Worm (Caenorhabditis elegans): ENCODE results near the gene rbm-39.

Gene rbm-39

DNA sequence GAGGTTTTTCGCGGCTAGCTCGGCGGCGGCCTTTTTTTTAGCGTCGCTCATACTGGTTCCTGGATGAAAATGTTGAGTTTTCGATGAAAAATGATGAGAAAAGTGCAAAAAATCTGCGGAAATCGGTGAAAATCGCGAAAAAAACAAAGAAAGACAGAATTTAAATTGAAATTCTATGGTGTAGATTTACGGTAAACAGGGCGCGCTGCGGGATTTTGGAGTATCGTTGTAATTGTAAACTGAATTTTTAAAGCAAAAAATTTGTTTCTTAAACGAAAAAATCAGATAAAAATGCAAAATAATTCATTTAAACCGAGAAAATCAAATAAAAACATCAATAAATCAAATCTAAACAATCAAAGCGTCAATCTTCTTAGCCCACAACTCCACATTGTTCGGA lies 42.3 kb downstream of the rbm-39 start, which contains the start of gene dcap-1 (continued):
- TF ChIP-seq ceh-63 (GFP tag; optimal IDR thresholded peaks at IDR 0.05) (no peak), nhr-11 (tag; optimal IDR thresholded peaks at IDR 0.05) (no peak), nhr-28 (tag; optimal IDR thresholded peaks at IDR 0.05) (no peak), rnt-1 (tag; optimal IDR thresholded peaks at IDR 0.05) (peak; percentile 6), nhr-85 (tag) (peak; percentile 74)

DNA sequence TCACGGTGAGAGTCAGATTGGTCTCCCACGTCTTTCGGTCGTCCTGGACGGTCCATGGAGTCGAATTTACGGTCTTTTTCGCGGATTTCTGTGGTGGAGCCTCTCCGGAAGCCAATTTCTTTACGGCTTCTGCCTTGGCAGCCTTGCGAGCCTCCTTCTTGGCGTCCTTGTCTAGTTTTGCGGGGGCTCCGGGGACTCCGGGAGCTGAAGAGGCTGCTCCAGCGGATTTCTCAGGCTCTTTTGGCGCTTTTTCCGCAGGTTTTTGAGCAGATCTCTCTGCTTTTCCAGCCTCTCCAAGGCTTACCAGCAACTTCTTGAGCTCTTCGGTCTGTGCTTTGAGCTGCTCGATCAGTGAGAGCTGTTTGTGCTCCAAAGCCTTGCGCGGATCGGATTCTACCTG lies 43.3 kb downstream of the rbm-39 start:
- no peak for TF ChIP-seq ceh-82 (tag; optimal IDR thresholded peaks at IDR 0.05)
- no peak for TF ChIP-seq efl-1 (optimal IDR thresholded peaks at IDR 0.05)
- no peak for TF ChIP-seq efl-1 (GFP tag; optimal IDR thresholded peaks at IDR 0.05 in 1 of 2)

DNA sequence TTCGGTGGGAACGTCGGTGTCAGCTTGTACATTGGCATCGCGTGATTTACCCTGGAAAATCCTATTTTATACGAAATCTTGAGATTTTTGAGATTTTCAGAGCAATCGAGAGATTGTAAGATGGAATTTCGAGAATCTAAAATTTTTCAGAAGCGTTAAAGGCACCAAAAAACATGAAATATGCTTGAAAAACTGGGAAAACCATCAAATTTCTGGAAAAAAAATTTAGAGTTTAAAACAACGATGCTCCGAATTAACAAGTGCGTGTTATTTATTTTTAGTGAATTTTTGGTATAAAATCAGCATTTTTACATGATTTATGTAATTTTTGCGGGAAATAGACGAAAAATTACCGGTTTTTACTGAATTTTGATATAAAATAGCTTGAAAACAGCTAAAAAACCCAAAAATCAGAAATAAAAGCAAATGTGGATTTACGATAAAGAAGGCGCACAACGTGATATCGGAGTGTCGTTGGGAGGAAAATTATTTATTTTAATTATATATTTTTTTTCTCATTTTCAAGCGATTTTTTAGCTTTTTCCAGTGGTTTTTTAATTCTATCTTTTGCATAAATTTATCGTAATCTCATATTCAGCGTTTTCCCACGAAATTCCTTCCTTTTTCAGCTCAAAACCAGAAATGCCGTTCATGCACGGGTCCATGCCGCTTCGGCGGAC lies 44.0 kb downstream of the rbm-39 start, which contains the start of the genes Y55F3AM.13 and mrps-25:
Gene Y55F3AM.13, minus strand, starts transcription at position 51 of the 680 bp plus-strand sequence.
Gene mrps-25, plus strand, starts transcription at position 630 of the 680 bp plus-strand sequence.
- TF ChIP-seq aly-2 (tag; optimal IDR thresholded peaks at IDR 0.05) (no peak), fos-1 (tag; optimal IDR thresholded peaks at IDR 0.05) (no peak), nhr-20 (tag; optimal IDR thresholded peaks at IDR 0.05) (peak; percentile 37), mep-1 (tag; optimal IDR thresholded peaks at IDR 0.05) (no peak), swsn-7 (tag; optimal IDR thresholded peaks at IDR 0.05) (peak; percentile 65), nhr-11 (tag; optimal IDR thresholded peaks at IDR 0.05) (no peak), unc-98 (GFP tag; IDR thresholded peaks at IDR 0.05) (no peak), nhr-76 (tag; optimal IDR thresholded peaks at IDR 0.05) (no peak), rnt-1 (tag; optimal IDR thresholded peaks at IDR 0.05) (no peak), ztf-4 (tag; optimal IDR thresholded peaks at IDR 0.05) (no peak), xbp-1 (tag; optimal IDR thresholded peaks at IDR 0.05) (peak; percentile 75), sptf-1 (tag; optimal IDR thresholded peaks at IDR 0.05) (no peak), mdl-1 (tag; optimal IDR thresholded peaks at IDR 0.05) (no peak), vab-15 (tag; optimal IDR thresholded peaks at IDR 0.05) (no peak), sox-4 (tag; optimal IDR thresholded peaks at IDR 0.05) (no peak), snu-23 (GFP tag; optimal IDR thresholded peaks at IDR 0.05) (peak; percentile 71), unc-86 (tag; optimal IDR thresholded peaks at IDR 0.05) (peak; percentile 16), ets-5 (GFP tag; IDR thresholded peaks at IDR 0.05) (no peak), ama-1 (optimal IDR thresholded peaks at IDR 0.05) (no peak), nhr-90 (tag; optimal IDR thresholded peaks at IDR 0.05; ENCODE audit: poor library complexity) (peak; percentile 28), hlh-17 (GFP tag; optimal IDR thresholded peaks at IDR 0.05; ENCODE audit: borderline replicate concordance) (no peak), blmp-1 (tag; optimal IDR thresholded peaks at IDR 0.05) (no peak), nhr-28 (tag; optimal IDR thresholded peaks at IDR 0.05) (no peak), skn-1 (tag; optimal IDR thresholded peaks at IDR 0.05) (peak; percentile 29), C34B4.2 (tag; optimal IDR thresholded peaks at IDR 0.05) (no peak), elt-2 (tag; optimal IDR thresholded peaks at IDR 0.05) (peak; percentile 36), nhr-71 (tag; optimal IDR thresholded peaks at IDR 0.05) (no peak), pag-3 (tag; optimal IDR thresholded peaks at IDR 0.05; ENCODE audit: borderline replicate concordance, insufficient read depth) (no peak), egl-13 (tag; optimal IDR thresholded peaks at IDR 0.05) (no peak), dpl-1 (GFP tag; optimal IDR thresholded peaks at IDR 0.05) (peak; percentile 27 to 57 (median 48)), jun-1 (tag; optimal IDR thresholded peaks at IDR 0.05) (no peak), lin-13 (GFP tag; optimal IDR thresholded peaks at IDR 0.05) (no peak), efl-3 (GFP tag; optimal IDR thresholded peaks at IDR 0.05) (no peak), irx-1 (tag; optimal IDR thresholded peaks at IDR 0.05) (peak; percentile 32), nhr-12 (tag; optimal IDR thresholded peaks at IDR 0.05) (no peak), pax-3 (tag; optimal IDR thresholded peaks at IDR 0.05) (no peak), aha-1 (tag; optimal IDR thresholded peaks at IDR 0.05) (no peak), lsy-2 (tag; optimal IDR thresholded peaks at IDR 0.05) (peak; percentile 75 to 83), lin-15B (tag; optimal IDR thresholded peaks at IDR 0.05) (peak; percentile 48), fkh-10 (GFP tag; optimal IDR thresholded peaks at IDR 0.05) (no peak), ceh-63 (GFP tag; optimal IDR thresholded peaks at IDR 0.05) (no peak), nhr-84 (tag; optimal IDR thresholded peaks at IDR 0.05) (no peak), ceh-88 (GFP tag; IDR thresholded peaks at IDR 0.05) (peak; percentile 25; the same call in 1 of the 2 replicates), ztf-11 (tag; optimal IDR thresholded peaks at IDR 0.05) (no peak), nhr-237 (tag; optimal IDR thresholded peaks at IDR 0.05) (no peak)
